Worm (Caenorhabditis elegans) whole organism, mixed stage, embryonic: ENCODE data around the gene C44B11.6.

ENCODE experiments used
- M03D4.4 ChIP-seq: sonication (generic microtip); optimal IDR thresholded peaks from 2 replicates; lab custom pipeline; 2017; ENCODE audit warnings: mild to moderate bottlenecking, missing genetic modification characterization, missing compliant biosample characterization
- ces-1 ChIP-seq: fragments of 150-350 bp; optimal IDR thresholded peaks from 2 replicates; lab custom pipeline; 2014; ENCODE audit warnings: missing biosample characterization, missing genetic modification reagents, missing genetic modification characterization
- mab-5 ChIP-seq: fragments of 150-350 bp; optimal IDR thresholded peaks from 2 replicates; lab custom pipeline; 2014; ENCODE audit warnings: missing biosample characterization, missing genetic modification characterization
- nhr-76 ChIP-seq: sonication (generic microtip); optimal IDR thresholded peaks from 2 replicates; lab custom pipeline; 2017; ENCODE audit warnings: missing biosample characterization, missing genetic modification characterization

DNA sequence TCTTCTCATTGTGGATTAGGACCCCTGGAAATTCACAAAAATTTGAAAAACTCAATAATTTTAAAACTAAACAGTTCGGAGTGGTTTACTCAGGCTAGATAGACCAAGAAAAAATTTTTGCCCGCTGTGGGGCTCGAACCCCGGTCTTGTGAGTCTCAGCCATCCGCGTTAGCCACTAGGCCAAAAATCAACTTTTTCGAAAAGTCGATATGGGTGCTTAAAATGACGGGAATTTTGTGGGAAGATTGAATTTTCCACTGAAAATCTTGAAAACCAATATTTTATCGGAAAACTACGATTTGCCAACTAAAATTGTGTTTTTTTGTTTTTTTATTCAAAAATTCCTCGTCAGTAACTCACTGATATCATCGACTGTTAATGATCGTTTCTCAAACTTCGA lies 45.4 kb upstream of the C44B11.6 start:
- TF ChIP-seq M03D4.4 (no peak), ces-1 (GFP tag; lab: Kevin White, UChicago) (no peak), nhr-76 (tag; lab: Kevin White, UChicago) (no peak), mab-5 (tag; lab: Kevin White, UChicago) (no peak)
